Fruit fly (Drosophila melanogaster) whole organism, adult: ENCODE measurements around the gene Snx27.

ENCODE experiments used
- Clk ChIP-seq: fragments of 200-800 bp; sonication (Bioruptor generic); optimal IDR thresholded peaks from 2 replicates; lab custom pipeline; 2017; ENCODE audit warnings: missing biosample characterization, missing genetic modification characterization
- Hr96 ChIP-seq: fragments of 200-800 bp; sonication (Bioruptor generic); optimal IDR thresholded peaks from 2 replicates; lab custom pipeline; 2016; ENCODE audit warnings: missing biosample characterization, missing genetic modification characterization
- cic ChIP-seq: fragments of 200-800 bp; sonication (Bioruptor generic); optimal IDR thresholded peaks from 2 replicates; lab custom pipeline; 2017; ENCODE audit warnings: missing biosample characterization, mild to moderate bottlenecking, missing genetic modification characterization, moderate library complexity

- TF ChIP-seq Hr96 (GFP tag; lab: Kevin White, UChicago), result no peak
- no peak for TF ChIP-seq cic (GFP tag; lab: Kevin White, UChicago)
- no peak for TF ChIP-seq Clk (GFP tag; lab: Kevin White, UChicago)
These were observed 54.9 kb downstream of the Snx27 start, which contains the start of gene CG42449 for dm6 chrX:5682940-5683339.
